Fruit fly (Drosophila melanogaster) whole organism, prepupa: Measurements from ENCODE around the gene CG5973.
A peak's percentile ranks its signal among the peaks of the same experiment; 100 is the strongest.

Experiments
- Blimp-1 ChIP-seq: fragments of 200-800 bp; sonication (Bioruptor generic); optimal IDR thresholded peaks from 3 replicates; lab custom pipeline; 2017; ENCODE audit warnings: missing biosample characterization, missing genetic modification characterization, mild to moderate bottlenecking, moderate library complexity, missing genetic modification reagents
- CG10669 ChIP-seq: fragments of 200-800 bp; sonication (Bioruptor generic); optimal IDR thresholded peaks from 3 replicates; lab custom pipeline; 2018; ENCODE audit warnings: missing biosample characterization, mild to moderate bottlenecking, missing genetic modification characterization, moderate library complexity
- CG11294 ChIP-seq: fragments of 200-800 bp; sonication (Bioruptor generic); IDR thresholded peaks from 2 replicates; pipeline ENCODE4 v1.3.6; 2022; ENCODE audit warnings: missing biosample characterization, missing genetic modification characterization
- CG11762 ChIP-seq: fragments of 200-800 bp; sonication (Bioruptor generic); optimal IDR thresholded peaks from 3 replicates; lab custom pipeline; 2016; ENCODE audit warnings: missing biosample characterization, missing genetic modification characterization; ENCODE audit not compliant: insufficient read depth
- CG11902 ChIP-seq: fragments of 200-800 bp; sonication (Bioruptor generic); optimal IDR thresholded peaks from 3 replicates; lab custom pipeline; 2016; ENCODE audit warnings: missing biosample characterization, missing genetic modification characterization
- CG15336 ChIP-seq: fragments of 200-800 bp; sonication (Bioruptor generic); IDR thresholded peaks from 2 replicates; pipeline ENCODE4 v1.3.6; 2022; ENCODE audit warnings: missing biosample characterization, missing genetic modification characterization
- CG1621 ChIP-seq: fragments of 200-800 bp; sonication (Bioruptor generic); optimal IDR thresholded peaks from 3 replicates; lab custom pipeline; 2018; ENCODE audit warnings: missing biosample characterization, mild to moderate bottlenecking, missing genetic modification characterization
- CG16779 ChIP-seq: fragments of 200-800 bp; sonication (Bioruptor generic); optimal IDR thresholded peaks from 3 replicates; lab custom pipeline; 2017; ENCODE audit warnings: missing biosample characterization, mild to moderate bottlenecking, missing genetic modification characterization
- CG31627 ChIP-seq: fragments of 200-800 bp; sonication (Bioruptor generic); optimal IDR thresholded peaks from 3 replicates; lab custom pipeline; 2016; ENCODE audit warnings: missing biosample characterization, missing genetic modification characterization
- CG32006 ChIP-seq: fragments of 200-800 bp; sonication (Bioruptor generic); optimal IDR thresholded peaks from 3 replicates; lab custom pipeline; 2017; ENCODE audit warnings: missing biosample characterization, mild to moderate bottlenecking, missing genetic modification characterization
- CG3919 ChIP-seq: fragments of 200-800 bp; sonication (Bioruptor generic); optimal IDR thresholded peaks from 3 replicates; lab custom pipeline; 2016; ENCODE audit warnings: missing biosample characterization, missing genetic modification characterization
- CG4318 ChIP-seq: fragments of 200-800 bp; sonication (Bioruptor generic); optimal IDR thresholded peaks from 3 replicates; lab custom pipeline; 2017; ENCODE audit warnings: missing biosample characterization, mild to moderate bottlenecking, missing genetic modification characterization
- CG6163 ChIP-seq: fragments of 200-800 bp; sonication (Bioruptor generic); IDR thresholded peaks from 3 replicates; pipeline ENCODE4 v1.3.6; 2022; ENCODE audit warnings: missing biosample characterization, missing genetic modification characterization
- CG6792 ChIP-seq: fragments of 200-800 bp; sonication (Bioruptor generic); optimal IDR thresholded peaks from 3 replicates; lab custom pipeline; 2016; ENCODE audit warnings: missing biosample characterization, missing genetic modification characterization
- CG6808 ChIP-seq: fragments of 200-800 bp; sonication (Bioruptor generic); optimal IDR thresholded peaks from 3 replicates; lab custom pipeline; 2017; ENCODE audit warnings: missing biosample characterization, missing genetic modification characterization, mild to moderate bottlenecking, moderate library complexity, missing genetic modification reagents
- CG7368 ChIP-seq: fragments of 200-800 bp; sonication (Bioruptor generic); optimal IDR thresholded peaks from 3 replicates; lab custom pipeline; 2016; ENCODE audit warnings: missing biosample characterization, missing genetic modification characterization
- CG8119 ChIP-seq: fragments of 200-800 bp; sonication (Bioruptor generic); IDR thresholded peaks from 3 replicates; pipeline ENCODE4 v1.3.6; 2022; ENCODE audit warnings: missing biosample characterization, missing genetic modification characterization
- CG8632 ChIP-seq: fragments of 200-800 bp; sonication (Bioruptor generic); optimal IDR thresholded peaks from 3 replicates; lab custom pipeline; 2016; ENCODE audit warnings: missing biosample characterization, missing genetic modification characterization
- CG9139 ChIP-seq: fragments of 200-800 bp; sonication (Bioruptor generic); optimal IDR thresholded peaks from 3 replicates; lab custom pipeline; 2017; ENCODE audit warnings: missing biosample characterization, mild to moderate bottlenecking, missing genetic modification characterization
- Eip75B ChIP-seq: fragments of 200-800 bp; sonication (Bioruptor generic); optimal IDR thresholded peaks from 3 replicates; lab custom pipeline; 2016; ENCODE audit warnings: missing biosample characterization, missing genetic modification characterization
- Ets21C ChIP-seq: fragments of 200-800 bp; sonication (Bioruptor generic); optimal IDR thresholded peaks from 3 replicates; lab custom pipeline; 2016; ENCODE audit warnings: missing biosample characterization, missing genetic modification characterization
- Ets96B ChIP-seq: fragments of 200-800 bp; optimal IDR thresholded peaks from 2 replicates; lab custom pipeline; 2019; ENCODE audit warnings: missing biosample characterization, mild to moderate bottlenecking, missing genetic modification characterization, moderate library complexity
- Gug ChIP-seq: fragments of 200-800 bp; sonication (Bioruptor generic); IDR thresholded peaks from 2 replicates; pipeline ENCODE4 v1.3.6; 2022; ENCODE audit warnings: missing biosample characterization, missing genetic modification characterization
- Hr38 ChIP-seq: sonication (Bioruptor generic); optimal IDR thresholded peaks from 2 replicates; lab custom pipeline; 2016; ENCODE audit warnings: missing biosample characterization, missing genetic modification characterization
- Hr39 ChIP-seq: fragments of 200-800 bp; sonication (Bioruptor generic); optimal IDR thresholded peaks from 2 replicates; lab custom pipeline; 2016; ENCODE audit warnings: missing biosample characterization, missing genetic modification characterization
- Hr4 ChIP-seq: fragments of 200-800 bp; sonication (Bioruptor generic); optimal IDR thresholded peaks from 3 replicates; lab custom pipeline; 2016; ENCODE audit warnings: missing biosample characterization, missing genetic modification characterization
- Lpt ChIP-seq: fragments of 200-800 bp; sonication (Bioruptor generic); optimal IDR thresholded peaks from 3 replicates; lab custom pipeline; 2016; ENCODE audit warnings: missing biosample characterization, missing genetic modification characterization
- Met ChIP-seq: fragments of 200-800 bp; sonication (Bioruptor generic); optimal IDR thresholded peaks from 3 replicates; lab custom pipeline; 2016; ENCODE audit warnings: missing biosample characterization, missing genetic modification characterization
- Smox ChIP-seq: fragments of 200-800 bp; sonication (Bioruptor generic); optimal IDR thresholded peaks from 3 replicates; lab custom pipeline; 2016; ENCODE audit warnings: missing biosample characterization, missing genetic modification characterization
- Sox102F ChIP-seq: fragments of 200-800 bp; sonication (Bioruptor generic); optimal IDR thresholded peaks from 2 replicates; lab custom pipeline; 2016; ENCODE audit warnings: missing biosample characterization, mild to moderate bottlenecking, missing genetic modification characterization
- Sox15 ChIP-seq: fragments of 200-800 bp; sonication (Bioruptor generic); optimal IDR thresholded peaks from 3 replicates; lab custom pipeline; 2016; ENCODE audit warnings: missing biosample characterization, missing genetic modification characterization
- achi ChIP-seq: fragments of 200-800 bp; sonication (Bioruptor generic); optimal IDR thresholded peaks from 3 replicates; lab custom pipeline; 2016; ENCODE audit warnings: missing biosample characterization, missing genetic modification characterization
- cyc ChIP-seq: fragments of 200-800 bp; sonication (Bioruptor generic); optimal IDR thresholded peaks from 3 replicates; lab custom pipeline; 2016; ENCODE audit warnings: missing biosample characterization, missing genetic modification characterization
- dac ChIP-seq: fragments of 200-800 bp; sonication (Bioruptor generic); optimal IDR thresholded peaks from 2 replicates; lab custom pipeline; 2017; ENCODE audit warnings: missing biosample characterization, mild to moderate bottlenecking, missing genetic modification characterization
- eg ChIP-seq: fragments of 200-800 bp; sonication (Bioruptor generic); IDR thresholded peaks from 3 replicates; pipeline ENCODE4 v1.3.6; 2022; ENCODE audit warnings: missing biosample characterization, missing genetic modification characterization
- esn ChIP-seq: fragments of 200-800 bp; sonication (Bioruptor generic); optimal IDR thresholded peaks from 2 replicates; lab custom pipeline; 2016; ENCODE audit warnings: missing biosample characterization, mild to moderate bottlenecking, missing genetic modification characterization, moderate library complexity
- fd85E ChIP-seq: fragments of 200-800 bp; sonication (Bioruptor generic); optimal IDR thresholded peaks from 3 replicates; lab custom pipeline; 2016; ENCODE audit warnings: missing biosample characterization, missing genetic modification characterization
- fkh ChIP-seq: fragments of 200-800 bp; sonication (Bioruptor generic); optimal IDR thresholded peaks from 3 replicates; lab custom pipeline; 2017; ENCODE audit warnings: missing biosample characterization, mild to moderate bottlenecking, missing genetic modification characterization, moderate library complexity
- net ChIP-seq: fragments of 200-800 bp; sonication (Bioruptor generic); optimal IDR thresholded peaks from 3 replicates; lab custom pipeline; 2016; ENCODE audit warnings: missing biosample characterization, missing genetic modification characterization
- salr ChIP-seq, 2 experiments: fragments of 200-800 bp; sonication (Bioruptor generic); optimal IDR thresholded peaks; 3 replicates each; lab custom pipeline; 2016 to 2018; ENCODE audit warnings: missing biosample characterization in 2 of 2, missing genetic modification characterization in 2 of 2, mild to moderate bottlenecking in 1 of 2
- spab ChIP-seq: fragments of 200-800 bp; sonication (Bioruptor generic); optimal IDR thresholded peaks from 2 replicates; lab custom pipeline; 2017; ENCODE audit warnings: missing biosample characterization, mild to moderate bottlenecking, missing genetic modification characterization, missing genetic modification reagents
- ss ChIP-seq, 2 experiments: fragments of 200-800 bp; sonication (Bioruptor generic); optimal IDR thresholded peaks; 2 replicates in 1 of 2; 3 replicates in 1 of 2; lab custom pipeline; 2017 to 2018; ENCODE audit warnings: mild to moderate bottlenecking in 2 of 2, missing biosample characterization in 2 of 2, missing genetic modification characterization in 2 of 2, moderate library complexity in 1 of 2
- svp ChIP-seq: fragments of 200-800 bp; sonication (Bioruptor generic); peaks from one replicate; lab custom pipeline; 2016; ENCODE audit warnings: missing biosample characterization, missing genetic modification characterization
- topi ChIP-seq: fragments of 200-800 bp; sonication (Bioruptor generic); optimal IDR thresholded peaks from 3 replicates; lab custom pipeline; 2016; ENCODE audit warnings: missing biosample characterization, missing genetic modification characterization
- vri ChIP-seq: fragments of 200-800 bp; sonication (Bioruptor generic); optimal IDR thresholded peaks from 3 replicates; lab custom pipeline; 2016; ENCODE audit warnings: missing biosample characterization, mild to moderate bottlenecking, missing genetic modification characterization

Gene CG5973

dm6 chr2L:7492508-7492907 lies 55.2 kb downstream of the CG5973 start:
- TF ChIP-seq CG8119 (GFP tag; lab: Robert Waterston, UW) (peak; percentile 43), CG11762 (GFP tag; lab: Kevin White, UChicago) (no peak), Ets96B (tag; lab: Kevin White, UChicago) (peak; percentile 14)

- TF ChIP-seq fkh (peak; percentile 10), CG6163 (GFP tag; lab: Robert Waterston, UW) (no peak), CG7368 (no peak), esn (peak; percentile 3)
- TF ChIP-seq, all 60 proteins: peak for 2
These were observed 56.2 kb downstream of the CG5973 start for dm6 chr2L:7493444-7493843.

dm6 chr2L:7494341-7495293 lies 57.3 kb downstream of the CG5973 start:
- peak in 1 of 2 experiments; percentile 24 for TF ChIP-seq salr (GFP tag; optimal IDR thresholded peaks at IDR 0.05; lab: Kevin White, UChicago)
- TF ChIP-seq Gug (GFP tag; lab: Robert Waterston, UW), result 0 out of 2 replicates have a peak, but pooled peaks have one; percentile 17
- no peak for TF ChIP-seq Sox15 (GFP tag; lab: Kevin White, UChicago)
- TF ChIP-seq net (GFP tag; lab: Kevin White, UChicago), result no peak
- no peak for TF ChIP-seq CG11902 (GFP tag; lab: Kevin White, UChicago)
- TF ChIP-seq svp (GFP tag; lab: Kevin White, UChicago), result peak; percentile 54
- TF ChIP-seq Ets96B (tag; lab: Kevin White, UChicago), result peak; percentile 10
- TF ChIP-seq CG6792 (GFP tag; lab: Kevin White, UChicago), result no peak
- TF ChIP-seq CG1621, result no peak
- no peak for TF ChIP-seq CG31627
- no peak for TF ChIP-seq dac (GFP tag; lab: Kevin White, UChicago)
- TF ChIP-seq CG8632 (GFP tag; lab: Kevin White, UChicago), result no peak
- no peak for TF ChIP-seq fkh
- TF ChIP-seq Met, result no peak
- TF ChIP-seq Lpt (GFP tag; lab: Kevin White, UChicago), result no peak
- TF ChIP-seq CG16779 (tag; lab: Kevin White, UChicago), result no peak
- peak; percentile 21 for TF ChIP-seq CG32006
- no peak for TF ChIP-seq fd85E (GFP tag; lab: Kevin White, UChicago)
- TF ChIP-seq ss (GFP tag; optimal IDR thresholded peaks at IDR 0.05; lab: Kevin White, UChicago), result no peak
- TF ChIP-seq Hr4, result peak; percentile 51
- no peak for TF ChIP-seq Blimp-1 (GFP tag; lab: Kevin White, UChicago)
- TF ChIP-seq esn, result no peak
- TF ChIP-seq Hr39 (GFP tag; lab: Kevin White, UChicago), result peak; percentile 14
- no peak for TF ChIP-seq CG4318
- no peak for TF ChIP-seq CG7368
- peak; percentile 8 for TF ChIP-seq CG10669
- TF ChIP-seq CG11762 (GFP tag; lab: Kevin White, UChicago), result no peak
- TF ChIP-seq CG3919 (GFP tag; lab: Kevin White, UChicago), result no peak
- peak; percentile 56 for TF ChIP-seq CG15336
- TF ChIP-seq Hr38 (GFP tag; lab: Kevin White, UChicago), result no peak
- TF ChIP-seq Sox102F (GFP tag; lab: Kevin White, UChicago), result no peak
- no peak for TF ChIP-seq Smox
- no peak for TF ChIP-seq spab (GFP tag; lab: Kevin White, UChicago)
- TF ChIP-seq CG6808, result no peak
- TF ChIP-seq Ets21C (GFP tag; lab: Kevin White, UChicago), result no peak
- TF ChIP-seq cyc (GFP tag; lab: Kevin White, UChicago), result no peak
- TF ChIP-seq CG11294 (GFP tag; lab: Robert Waterston, UW), result no peak
- TF ChIP-seq topi, result no peak
- TF ChIP-seq CG9139 (GFP tag; lab: Kevin White, UChicago), result no peak
- TF ChIP-seq eg (GFP tag; lab: Robert Waterston, UW), result 0 out of 3 replicates have a peak, but pooled peaks have one; percentile 50
- TF ChIP-seq Eip75B (GFP tag; lab: Kevin White, UChicago), result no peak
- TF ChIP-seq achi (GFP tag; lab: Kevin White, UChicago), result peak; percentile 12
- no peak for TF ChIP-seq vri (GFP tag; lab: Kevin White, UChicago)
